Fruit fly (Drosophila melanogaster) whole organism, embryonic: ENCODE data around the gene Ciz1.

Source experiments
- BEAF-32 ChIP-seq: fragments of 200-800 bp; sonication (Bioruptor generic); optimal IDR thresholded peaks from 3 replicates; lab custom pipeline; 2017; ENCODE audit warnings: missing biosample characterization, missing genetic modification characterization, mild to moderate bottlenecking, moderate library complexity, missing genetic modification reagents
- CG10147 ChIP-seq: fragments of 200-800 bp; sonication (Bioruptor generic); optimal IDR thresholded peaks from 2 replicates; lab custom pipeline; 2019; ENCODE audit warnings: missing biosample characterization, mild to moderate bottlenecking, missing genetic modification characterization, moderate library complexity
- CG1024 ChIP-seq: fragments of 200-800 bp; sonication (Bioruptor generic); IDR thresholded peaks from 2 replicates; pipeline ENCODE4 v1.3.6; 2022; ENCODE audit warnings: missing biosample characterization, missing genetic modification characterization
- CG10979 ChIP-seq: fragments of 200-800 bp; sonication (Bioruptor generic); optimal IDR thresholded peaks from 2 replicates; lab custom pipeline; 2018; ENCODE audit warnings: missing biosample characterization, mild to moderate bottlenecking, missing genetic modification characterization, moderate library complexity
- CG12071 ChIP-seq: fragments of 200-800 bp; sonication (Bioruptor generic); optimal IDR thresholded peaks from 3 replicates; lab custom pipeline; 2018; ENCODE audit warnings: missing biosample characterization, mild to moderate bottlenecking, missing genetic modification characterization
- CG15479 ChIP-seq: fragments of 200-800 bp; sonication (Bioruptor generic); optimal IDR thresholded peaks from 3 replicates; lab custom pipeline; 2019; ENCODE audit warnings: missing biosample characterization, mild to moderate bottlenecking, missing genetic modification characterization, moderate library complexity
- CG17361 ChIP-seq: fragments of 200-800 bp; sonication (Bioruptor generic); IDR thresholded peaks from 3 replicates; pipeline ENCODE4 v1.3.6; 2022; ENCODE audit warnings: missing biosample characterization, missing genetic modification characterization
- CG1792 ChIP-seq: fragments of 200-800 bp; sonication (Bioruptor generic); optimal IDR thresholded peaks from 2 replicates; lab custom pipeline; 2016; ENCODE audit warnings: missing biosample characterization, missing genetic modification characterization
- CG30020 ChIP-seq: fragments of 200-800 bp; optimal IDR thresholded peaks from 2 replicates; lab custom pipeline; 2019; ENCODE audit warnings: missing biosample characterization, mild to moderate bottlenecking, missing genetic modification characterization, moderate library complexity
- CG31441 ChIP-seq: fragments of 200-800 bp; sonication (Bioruptor generic); IDR thresholded peaks from 2 replicates; pipeline ENCODE4 v1.3.6; 2022; ENCODE audit warnings: missing biosample characterization, missing genetic modification characterization
- CG33557 ChIP-seq: fragments of 200-800 bp; sonication (Bioruptor generic); optimal IDR thresholded peaks from 2 replicates; lab custom pipeline; 2019; ENCODE audit warnings: missing biosample characterization, mild to moderate bottlenecking, missing genetic modification characterization, moderate library complexity
- CG3407 ChIP-seq: fragments of 200-800 bp; sonication (Bioruptor generic); optimal IDR thresholded peaks from 2 replicates; lab custom pipeline; 2018; ENCODE audit warnings: missing biosample characterization, mild to moderate bottlenecking, missing genetic modification characterization
- CG34422 ChIP-seq: fragments of 200-800 bp; sonication (Bioruptor generic); IDR thresholded peaks from 3 replicates; pipeline ENCODE4 v1.3.6; 2022; ENCODE audit warnings: missing biosample characterization, missing genetic modification characterization
- CG4854 ChIP-seq: fragments of 200-800 bp; sonication (Bioruptor generic); optimal IDR thresholded peaks from 2 replicates; lab custom pipeline; 2016; ENCODE audit warnings: missing biosample characterization, missing genetic modification characterization, inconsistent platforms
- CG5180 ChIP-seq: fragments of 200-800 bp; sonication (Bioruptor generic); optimal IDR thresholded peaks from 3 replicates; lab custom pipeline; 2017; ENCODE audit warnings: missing biosample characterization, missing genetic modification characterization, mild to moderate bottlenecking, moderate library complexity, missing genetic modification reagents
- CG8765 ChIP-seq: fragments of 200-800 bp; sonication (Bioruptor generic); IDR thresholded peaks from 2 replicates; pipeline ENCODE4 v1.3.6; 2022; ENCODE audit warnings: missing biosample characterization, missing genetic modification characterization
- CTCF ChIP-seq: fragments of 200-800 bp; sonication (Bioruptor generic); optimal IDR thresholded peaks from 2 replicates; lab custom pipeline; 2017; ENCODE audit warnings: missing biosample characterization, mild to moderate bottlenecking, missing genetic modification characterization, moderate library complexity
- Fer3 ChIP-seq: fragments of 200-800 bp; sonication (Bioruptor generic); optimal IDR thresholded peaks from 2 replicates; lab custom pipeline; 2018; ENCODE audit warnings: missing biosample characterization, mild to moderate bottlenecking, missing genetic modification characterization, moderate library complexity
- Hmx ChIP-seq: fragments of 200-800 bp; sonication (Bioruptor generic); optimal IDR thresholded peaks from 2 replicates; lab custom pipeline; 2016; ENCODE audit warnings: missing biosample characterization, missing genetic modification characterization
- Jarid2 ChIP-seq: fragments of 200-800 bp; sonication (Bioruptor generic); optimal IDR thresholded peaks from 3 replicates; lab custom pipeline; 2017; ENCODE audit warnings: mild to moderate bottlenecking, missing biosample characterization, missing genetic modification reagents, missing genetic modification characterization
- Lpt ChIP-seq: fragments of >200 bp; optimal IDR thresholded peaks from 2 replicates; lab custom pipeline; 2018; ENCODE audit warnings: missing biosample characterization, missing genetic modification characterization
- Mrtf ChIP-seq: fragments of 200-800 bp; sonication (Bioruptor generic); IDR thresholded peaks from 3 replicates; pipeline ENCODE4 v1.3.6; 2022; ENCODE audit warnings: missing biosample characterization, missing genetic modification characterization
- Myb ChIP-seq: fragments of 200-800 bp; sonication (Bioruptor generic); optimal IDR thresholded peaks from 2 replicates; lab custom pipeline; 2016; ENCODE audit warnings: missing biosample characterization, missing genetic modification characterization
- NFAT ChIP-seq: fragments of 200-800 bp; sonication (Bioruptor generic); IDR thresholded peaks from 2 replicates; pipeline ENCODE4 v1.3.6; 2022; ENCODE audit warnings: missing biosample characterization, missing genetic modification characterization
- Oaz ChIP-seq: fragments of 200-800 bp; sonication (Bioruptor generic); IDR thresholded peaks from 2 replicates; pipeline ENCODE4 v1.3.6; 2022; ENCODE audit warnings: missing biosample characterization, missing genetic modification characterization
- Rx ChIP-seq: fragments of 200-800 bp; sonication (Bioruptor generic); IDR thresholded peaks from 2 replicates; pipeline ENCODE4 v1.3.6; 2022; ENCODE audit warnings: missing biosample characterization, missing genetic modification characterization
- Sox102F ChIP-seq: fragments of 200-800 bp; sonication (Bioruptor generic); optimal IDR thresholded peaks from 2 replicates; lab custom pipeline; 2018; ENCODE audit warnings: missing biosample characterization, mild to moderate bottlenecking, missing genetic modification characterization, moderate library complexity
- Usf ChIP-seq: fragments of 200-800 bp; sonication (Bioruptor generic); optimal IDR thresholded peaks from 2 replicates; lab custom pipeline; 2017; ENCODE audit warnings: missing genotype, missing biosample characterization, missing genetic modification characterization
- al ChIP-seq: fragments of 200-800 bp; sonication (Bioruptor generic); IDR thresholded peaks from 2 replicates; pipeline ENCODE4 v1.3.6; 2022; ENCODE audit warnings: missing biosample characterization, missing genetic modification characterization
- amos ChIP-seq: fragments of 200-800 bp; sonication (Bioruptor generic); IDR thresholded peaks from 2 replicates; pipeline ENCODE4 v1.3.6; 2022; ENCODE audit warnings: missing biosample characterization, missing genetic modification characterization; ENCODE audit not compliant: partially characterized antibody
- aop ChIP-seq: fragments of 200-800 bp; sonication (Bioruptor generic); IDR thresholded peaks from 2 replicates; pipeline ENCODE4 v1.3.6; 2022; ENCODE audit warnings: missing biosample characterization, missing genetic modification characterization
- br ChIP-seq: fragments of >200 bp; optimal IDR thresholded peaks from 2 replicates; lab custom pipeline; 2017
- cwo ChIP-seq: fragments of 200-800 bp; sonication (Bioruptor generic); optimal IDR thresholded peaks from 3 replicates; lab custom pipeline; 2017; ENCODE audit warnings: missing biosample characterization, missing genetic modification characterization, mild to moderate bottlenecking, moderate library complexity, missing genetic modification reagents
- ewg ChIP-seq: fragments of 200-800 bp; sonication (Bioruptor generic); optimal IDR thresholded peaks from 3 replicates; lab custom pipeline; 2017; ENCODE audit warnings: mild to moderate bottlenecking, missing biosample characterization, missing genetic modification reagents, missing genetic modification characterization
- fru ChIP-seq: fragments of >200 bp; optimal IDR thresholded peaks from 2 replicates; lab custom pipeline; 2017
- gfzf ChIP-seq: fragments of 200-800 bp; sonication (Bioruptor generic); optimal IDR thresholded peaks from 2 replicates; lab custom pipeline; 2016; ENCODE audit warnings: missing biosample characterization, mild to moderate bottlenecking, missing genetic modification characterization, moderate library complexity
- h ChIP-seq: fragments of >200 bp; optimal IDR thresholded peaks from 2 replicates; lab custom pipeline; 2017
- luna ChIP-seq: fragments of 200-800 bp; sonication (Bioruptor generic); optimal IDR thresholded peaks from 2 replicates; lab custom pipeline; 2016; ENCODE audit warnings: missing biosample characterization, missing genetic modification characterization
- mam ChIP-seq: fragments of 200-800 bp; sonication (Bioruptor generic); optimal IDR thresholded peaks from 3 replicates; lab custom pipeline; 2016; ENCODE audit warnings: missing biosample characterization, missing genetic modification characterization
- nmo ChIP-seq: fragments of 200-800 bp; sonication (Bioruptor generic); optimal IDR thresholded peaks from 2 replicates; lab custom pipeline; 2018; ENCODE audit warnings: missing biosample characterization, mild to moderate bottlenecking, missing genetic modification characterization, moderate library complexity
- nom ChIP-seq: fragments of 200-800 bp; sonication (Bioruptor generic); optimal IDR thresholded peaks from 2 replicates; lab custom pipeline; 2017; ENCODE audit warnings: missing biosample characterization, missing genetic modification characterization, mild to moderate bottlenecking, moderate library complexity, missing genetic modification reagents
- onecut ChIP-seq: fragments of 200-800 bp; sonication (Bioruptor generic); IDR thresholded peaks from 2 replicates; pipeline ENCODE4 v1.3.6; 2022; ENCODE audit warnings: missing biosample characterization, missing genetic modification characterization
- phol ChIP-seq: fragments of 200-800 bp; sonication (Bioruptor generic); optimal IDR thresholded peaks from 3 replicates; lab custom pipeline; 2018; ENCODE audit warnings: missing biosample characterization, mild to moderate bottlenecking, missing genetic modification characterization, moderate library complexity
- pum ChIP-seq: fragments of 200-800 bp; sonication (Bioruptor generic); optimal IDR thresholded peaks from 2 replicates; lab custom pipeline; 2016; ENCODE audit warnings: missing biosample characterization, missing genetic modification characterization
- pzg ChIP-seq: fragments of 200-800 bp; sonication (Bioruptor generic); optimal IDR thresholded peaks from 3 replicates; lab custom pipeline; 2018; ENCODE audit warnings: missing biosample characterization, mild to moderate bottlenecking, missing genetic modification characterization, moderate library complexity
- ro ChIP-seq: fragments of 200-800 bp; sonication (Bioruptor generic); IDR thresholded peaks from 2 replicates; pipeline ENCODE4 v1.3.6; 2022; ENCODE audit warnings: missing biosample characterization, missing genetic modification characterization
- schlank ChIP-seq: fragments of 200-800 bp; sonication (Bioruptor generic); optimal IDR thresholded peaks from 2 replicates; lab custom pipeline; 2018; ENCODE audit warnings: missing biosample characterization, mild to moderate bottlenecking, missing genetic modification characterization
- sens ChIP-seq: fragments of 200-800 bp; sonication (Bioruptor generic); peaks from one replicate; lab custom pipeline; 2016; ENCODE audit warnings: missing biosample characterization, missing genetic modification characterization
- shn ChIP-seq: fragments of 200-800 bp; sonication (Bioruptor generic); optimal IDR thresholded peaks from 3 replicates; lab custom pipeline; 2016; ENCODE audit warnings: missing biosample characterization, missing genetic modification characterization
- slp2 ChIP-seq: fragments of 200-800 bp; sonication (Bioruptor generic); optimal IDR thresholded peaks from 2 replicates; lab custom pipeline; 2016; ENCODE audit warnings: missing biosample characterization, missing genetic modification characterization
- sob ChIP-seq: fragments of 200-800 bp; sonication (Bioruptor generic); IDR thresholded peaks from 2 replicates; pipeline ENCODE4 v1.3.6; 2022; ENCODE audit warnings: missing biosample characterization, missing genetic modification characterization
- unc-4 ChIP-seq: fragments of 200-800 bp; sonication (Bioruptor generic); IDR thresholded peaks from 2 replicates; pipeline ENCODE4 v1.3.6; 2022; ENCODE audit warnings: missing biosample characterization, missing genetic modification characterization; ENCODE audit not compliant: partially characterized antibody

Ciz1 gene

dm6 chr3L:9888630-9889130 is 24.2 kb downstream of the Ciz1 start, which contains the start of the genes Taf2 and CalpB (continued):
- TF ChIP-seq amos (GFP tag; lab: Robert Waterston, UW) (peak; percentile 11; the same call in 1 of the 2 replicates), unc-4 (GFP tag; lab: Robert Waterston, UW) (no peak), pzg (peak; percentile 54), luna (GFP tag; lab: Kevin White, UChicago) (no peak), ewg (GFP tag; lab: Kevin White, UChicago) (peak; percentile 61), shn (GFP tag; lab: Kevin White, UChicago) (peak; percentile 54), CG10147 (peak; percentile 93), gfzf (GFP tag; lab: Kevin White, UChicago) (peak; percentile 52), CG1024 (peak; percentile 72; the same call in 1 of the 2 replicates), CG17361 (GFP tag; lab: Robert Waterston, UW) (peak; percentile 97), nmo (GFP tag; lab: Kevin White, UChicago) (peak; percentile 95), CG34422 (peak; percentile 85), sens (GFP tag; lab: Kevin White, UChicago) (peak; percentile 70), nom (peak; percentile 74), pum (GFP tag; lab: Kevin White, UChicago) (peak; percentile 15), slp2 (GFP tag; lab: Kevin White, UChicago) (peak; percentile 42), CG31441 (GFP tag; lab: Robert Waterston, UW) (peak; percentile 93), Lpt (GFP tag; lab: Kevin White, UChicago) (no peak), CG15479 (no peak), CTCF (GFP tag; lab: Kevin White, UChicago) (peak; percentile 10), ro (peak; percentile 51; the same call in 1 of the 2 replicates), CG3407 (GFP tag; lab: Kevin White, UChicago) (peak; percentile 76), phol (tag; lab: Kevin White, UChicago) (peak; percentile 95), aop (no peak), NFAT (GFP tag; lab: Robert Waterston, UW) (peak; percentile 56), Myb (GFP tag; lab: Kevin White, UChicago) (peak; percentile 36), mam (GFP tag; lab: Kevin White, UChicago) (peak; percentile 36), fru (no peak), CG8765 (GFP tag; lab: Robert Waterston, UW) (no peak), CG1792 (GFP tag; lab: Kevin White, UChicago) (no peak), schlank (peak; percentile 53), br (lab: Kevin White, UChicago) (no peak), Oaz (GFP tag; lab: Robert Waterston, UW) (peak; percentile 45; the same call in 1 of the 2 replicates), Fer3 (tag; lab: Kevin White, UChicago) (peak; percentile 87), CG10979 (tag; lab: Kevin White, UChicago) (peak; percentile 94), Rx (GFP tag; lab: Robert Waterston, UW) (no peak), al (GFP tag; lab: Robert Waterston, UW) (peak; percentile 69), CG12071 (GFP tag; lab: Kevin White, UChicago) (no peak), Mrtf (GFP tag; lab: Robert Waterston, UW) (peak; percentile 51; the same call in 1 of the 3 replicates), CG33557 (GFP tag; lab: Kevin White, UChicago) (peak; percentile 81), onecut (GFP tag; lab: Robert Waterston, UW) (peak; percentile 63), Usf (peak; percentile 59), Sox102F (peak; percentile 88), sob (GFP tag; lab: Robert Waterston, UW) (peak; percentile 60), CG4854 (GFP tag; lab: Kevin White, UChicago) (no peak), h (lab: Kevin White, UChicago) (no peak), CG30020 (tag; lab: Kevin White, UChicago) (peak; percentile 79), Jarid2 (GFP tag; lab: Kevin White, UChicago) (no peak), cwo (GFP tag; lab: Kevin White, UChicago) (peak; percentile 84), CG5180 (GFP tag; lab: Kevin White, UChicago) (no peak), Hmx (GFP tag; lab: Kevin White, UChicago) (no peak), BEAF-32 (GFP tag; lab: Kevin White, UChicago) (peak; percentile 34)
